Fruit fly (Drosophila melanogaster) Kc167 (cell line): ENCODE results near the gene poe.

Experiments
- Myc ChIP-seq: fragments of >200 bp; optimal IDR thresholded peaks from 2 replicates; lab custom pipeline; 2017; ENCODE audit warnings: missing external identifiers
- insv ChIP-seq: fragments of >200 bp; optimal IDR thresholded peaks from 3 replicates; lab custom pipeline; 2018; ENCODE audit warnings: missing external identifiers
- psq ChIP-seq: fragments of >200 bp; optimal IDR thresholded peaks from 2 replicates; lab custom pipeline; 2017; ENCODE audit warnings: missing external identifiers

DNA sequence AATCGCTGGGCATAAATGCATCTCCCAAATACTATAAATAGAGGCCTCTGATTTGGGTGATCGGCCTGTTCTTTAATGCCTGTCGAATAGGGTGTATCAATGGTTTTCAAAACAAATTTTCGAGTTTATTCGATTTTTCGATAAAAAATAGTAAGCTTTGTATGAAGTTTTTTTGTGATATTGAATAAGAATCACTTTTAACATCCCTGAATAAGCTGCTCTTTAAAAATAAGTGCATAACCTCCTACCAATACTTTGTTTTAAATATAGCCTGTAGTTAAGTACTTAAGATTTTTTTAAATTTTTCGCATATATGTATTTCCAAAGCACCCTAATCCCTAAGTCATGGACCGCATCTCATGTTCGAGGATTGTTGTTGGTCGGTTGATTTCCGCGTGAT lies 9.2 kb upstream of the poe start:
- TF ChIP-seq Myc (lab: Kevin White, UChicago) (no peak), psq (no peak), insv (lab: Kevin White, UChicago) (no peak)
